Fruit fly (Drosophila melanogaster) S2 (cell line): ENCODE measurements around the gene kel.

ENCODE experiments used
- CG8478 ChIP-seq: fragments of >200 bp; optimal IDR thresholded peaks from 2 replicates; lab custom pipeline; 2018
- CTCF ChIP-seq, 2 experiments: fragments of >200 bp; optimal IDR thresholded peaks; 2 replicates each; lab custom pipeline; 2018

dm6 chr2L:18149903-18150302 lies 12.0 kb upstream of the kel start:
- TF ChIP-seq CTCF (optimal IDR thresholded peaks at IDR 0.05; lab: Kevin White, UChicago) (no peak), CG8478 (lab: Kevin White, UChicago) (no peak)
